Worm (Caenorhabditis elegans): ENCODE data around the gene nhx-6.

The nhx-6 gene

ce11 chrII:1692827-1693226, 22.2 kb downstream of the nhx-6 start, which contains the start of gene fbxc-21:
fbxc-21 (minus strand) TSS chrII:1692927.
- TF ChIP-seq sea-1 (GFP tag; conservative IDR thresholded peaks at IDR 0.05) (no peak), F13C5.2 (tag; optimal IDR thresholded peaks at IDR 0.05) (no peak), ama-1 (optimal IDR thresholded peaks at IDR 0.05) (no peak), tra-4 (tag; optimal IDR thresholded peaks at IDR 0.05) (no peak), tbx-37 (GFP tag; conservative IDR thresholded peaks at IDR 0.05) (no peak), hmbx-1 (tag; optimal IDR thresholded peaks at IDR 0.05) (no peak), scrt-1 (GFP tag; IDR thresholded peaks at IDR 0.05) (no peak), tbx-11 (GFP tag; IDR thresholded peaks at IDR 0.05) (no peak), ceh-13 (GFP tag; optimal IDR thresholded peaks at IDR 0.05) (no peak)

DNA sequence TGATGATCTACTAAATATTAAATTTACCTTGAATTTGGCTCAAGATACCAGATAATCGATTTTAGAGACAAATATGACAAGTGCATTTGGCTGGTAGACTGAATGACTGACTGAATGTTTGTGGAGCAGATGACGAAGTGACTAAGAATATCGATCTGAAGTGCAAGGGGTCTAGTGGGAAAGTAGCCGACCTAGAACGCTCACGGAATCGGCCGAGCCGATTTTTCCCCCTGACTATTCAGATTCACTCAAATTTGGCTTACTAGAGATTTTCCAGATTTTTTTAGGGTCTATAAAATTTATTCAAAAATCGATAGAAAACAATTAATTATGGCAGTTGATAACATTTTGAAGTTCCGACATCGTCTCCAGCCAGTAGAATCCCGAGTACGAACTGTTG, 23.9 kb downstream of the nhx-6 start, which contains the start of gene fbxc-26:
Gene fbxc-26 (minus strand): TSS at position 101 of the 400 bp plus-strand sequence.
- TF ChIP-seq ets-7 (tag; optimal IDR thresholded peaks at IDR 0.05) (no peak), tbx-11 (GFP tag; IDR thresholded peaks at IDR 0.05) (no peak), tbx-37 (GFP tag; conservative IDR thresholded peaks at IDR 0.05) (no peak), ceh-36 (tag; optimal IDR thresholded peaks at IDR 0.05) (no peak), tra-4 (tag; optimal IDR thresholded peaks at IDR 0.05) (no peak), scrt-1 (GFP tag; IDR thresholded peaks at IDR 0.05) (no peak), ceh-13 (GFP tag; optimal IDR thresholded peaks at IDR 0.05) (no peak), aly-1 (tag; optimal IDR thresholded peaks at IDR 0.05) (no peak), B0310.2 (tag; optimal IDR thresholded peaks at IDR 0.05) (no peak), hmg-4 (GFP tag; optimal IDR thresholded peaks at IDR 0.05) (no peak)

ce11 chrII:1695861-1696260, 25.2 kb downstream of the nhx-6 start, which contains the start of gene F58E1.13:
F58E1.13 (minus strand) TSS chrII:1695872.
- TF ChIP-seq scrt-1 (GFP tag; IDR thresholded peaks at IDR 0.05) (no peak), ets-7 (tag; optimal IDR thresholded peaks at IDR 0.05) (no peak), aly-1 (tag; optimal IDR thresholded peaks at IDR 0.05) (no peak), sea-1 (GFP tag; conservative IDR thresholded peaks at IDR 0.05) (no peak), hnd-1 (tag; optimal IDR thresholded peaks at IDR 0.05) (no peak), tbx-11 (GFP tag; IDR thresholded peaks at IDR 0.05) (no peak), flt-1 (GFP tag; IDR thresholded peaks at IDR 0.05) (no peak), ceh-13 (GFP tag; optimal IDR thresholded peaks at IDR 0.05) (no peak), tbx-37 (GFP tag; conservative IDR thresholded peaks at IDR 0.05) (no peak), ama-1 (optimal IDR thresholded peaks at IDR 0.05) (no peak), tra-4 (tag; optimal IDR thresholded peaks at IDR 0.05) (no peak), hmg-4 (GFP tag; optimal IDR thresholded peaks at IDR 0.05) (no peak)

- no peak for TF ChIP-seq flt-1 (GFP tag; IDR thresholded peaks at IDR 0.05)
- TF ChIP-seq scrt-1 (GFP tag; IDR thresholded peaks at IDR 0.05), result no peak
- TF ChIP-seq F13C5.2 (tag; optimal IDR thresholded peaks at IDR 0.05), result no peak
- no peak for TF ChIP-seq aly-1 (tag; optimal IDR thresholded peaks at IDR 0.05)
- no peak for TF ChIP-seq tra-4 (tag; optimal IDR thresholded peaks at IDR 0.05)
- no peak for TF ChIP-seq pes-1 (GFP tag; IDR thresholded peaks at IDR 0.05)
- no peak for TF ChIP-seq B0310.2 (tag; optimal IDR thresholded peaks at IDR 0.05)
- no peak for TF ChIP-seq hmbx-1 (tag; optimal IDR thresholded peaks at IDR 0.05)
- TF ChIP-seq ceh-36 (tag; optimal IDR thresholded peaks at IDR 0.05), result no peak
- TF ChIP-seq hmg-4 (GFP tag; optimal IDR thresholded peaks at IDR 0.05), result no peak
- TF ChIP-seq hnd-1 (tag; optimal IDR thresholded peaks at IDR 0.05), result no peak
- no peak for TF ChIP-seq tbx-37 (GFP tag; conservative IDR thresholded peaks at IDR 0.05)
- no peak for TF ChIP-seq ets-7 (tag; optimal IDR thresholded peaks at IDR 0.05)
- no peak for TF ChIP-seq tbx-11 (GFP tag; IDR thresholded peaks at IDR 0.05)
- no peak for TF ChIP-seq ama-1 (optimal IDR thresholded peaks at IDR 0.05)
- no peak for TF ChIP-seq sea-1 (GFP tag; conservative IDR thresholded peaks at IDR 0.05)
- TF ChIP-seq ceh-13 (GFP tag; optimal IDR thresholded peaks at IDR 0.05), result no peak
These were observed 32.7 kb downstream of the nhx-6 start, which contains the start of gene fbxb-47 for ce11 chrII:1703363-1703762. fbxb-47 (minus strand) TSS chrII:1703463.

DNA sequence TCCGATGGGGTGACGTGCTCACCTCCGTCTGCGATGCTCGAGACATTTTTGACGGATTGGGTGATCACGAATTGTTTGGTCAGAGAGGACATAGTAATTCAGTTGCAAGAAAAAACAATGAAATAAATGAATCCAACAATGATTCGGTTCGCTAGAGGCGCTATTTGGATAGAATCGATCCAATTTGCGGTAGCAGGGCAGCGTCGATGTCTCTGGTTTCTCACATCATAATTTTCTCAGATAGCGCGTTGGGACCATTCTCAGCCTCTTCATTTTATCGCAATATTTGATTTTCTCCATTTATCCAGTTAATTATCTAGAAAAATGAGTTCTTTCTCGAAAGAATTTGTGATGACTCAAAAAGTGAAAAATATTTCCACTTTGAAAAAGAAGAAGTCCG, 35.8 kb downstream of the nhx-6 start, which contains the start of gene sdz-18:
Gene sdz-18 (minus strand): TSS at position 101 of the 400 bp plus-strand sequence.
- no peak for TF ChIP-seq hnd-1 (tag; optimal IDR thresholded peaks at IDR 0.05)
- no peak for TF ChIP-seq tra-4 (tag; optimal IDR thresholded peaks at IDR 0.05)
- no peak for TF ChIP-seq flt-1 (GFP tag; IDR thresholded peaks at IDR 0.05)
- TF ChIP-seq tbx-11 (GFP tag; IDR thresholded peaks at IDR 0.05), result no peak
- no peak for TF ChIP-seq F13C5.2 (tag; optimal IDR thresholded peaks at IDR 0.05)
- no peak for TF ChIP-seq ets-7 (tag; optimal IDR thresholded peaks at IDR 0.05)
- no peak for TF ChIP-seq hmg-4 (GFP tag; optimal IDR thresholded peaks at IDR 0.05)
- no peak for TF ChIP-seq tbx-37 (GFP tag; conservative IDR thresholded peaks at IDR 0.05)
- TF ChIP-seq ceh-36 (tag; optimal IDR thresholded peaks at IDR 0.05), result no peak
- TF ChIP-seq sea-1 (GFP tag; conservative IDR thresholded peaks at IDR 0.05), result no peak

- no peak for TF ChIP-seq F13C5.2 (tag; optimal IDR thresholded peaks at IDR 0.05)
- no peak for TF ChIP-seq B0310.2 (tag; optimal IDR thresholded peaks at IDR 0.05)
- no peak for TF ChIP-seq scrt-1 (GFP tag; IDR thresholded peaks at IDR 0.05)
- TF ChIP-seq flt-1 (GFP tag; IDR thresholded peaks at IDR 0.05), result no peak
- no peak for TF ChIP-seq hnd-1 (tag; optimal IDR thresholded peaks at IDR 0.05)
- TF ChIP-seq aly-1 (tag; optimal IDR thresholded peaks at IDR 0.05), result no peak
- no peak for TF ChIP-seq ama-1 (optimal IDR thresholded peaks at IDR 0.05)
- no peak for TF ChIP-seq pes-1 (GFP tag; IDR thresholded peaks at IDR 0.05)
- TF ChIP-seq ceh-13 (GFP tag; optimal IDR thresholded peaks at IDR 0.05), result no peak
These were observed 39.3 kb downstream of the nhx-6 start, which contains the start of gene fbxa-184 for ce11 chrII:1709959-1710358. fbxa-184 (plus strand) TSS chrII:1710259.

ce11 chrII:1712938-1713337, 42.3 kb downstream of the nhx-6 start, which contains the start of gene btb-7:
btb-7 (plus strand) TSS chrII:1713238.
- TF ChIP-seq scrt-1 (GFP tag; IDR thresholded peaks at IDR 0.05) (no peak), ets-7 (tag; optimal IDR thresholded peaks at IDR 0.05) (no peak), ceh-13 (GFP tag; optimal IDR thresholded peaks at IDR 0.05) (no peak), flt-1 (GFP tag; IDR thresholded peaks at IDR 0.05) (no peak), F13C5.2 (tag; optimal IDR thresholded peaks at IDR 0.05) (no peak), ceh-36 (tag; optimal IDR thresholded peaks at IDR 0.05) (no peak), tbx-11 (GFP tag; IDR thresholded peaks at IDR 0.05) (no peak), tbx-37 (GFP tag; conservative IDR thresholded peaks at IDR 0.05) (no peak), tra-4 (tag; optimal IDR thresholded peaks at IDR 0.05) (no peak), ama-1 (optimal IDR thresholded peaks at IDR 0.05) (no peak), sea-1 (GFP tag; conservative IDR thresholded peaks at IDR 0.05) (no peak), B0310.2 (tag; optimal IDR thresholded peaks at IDR 0.05) (no peak), hnd-1 (tag; optimal IDR thresholded peaks at IDR 0.05) (no peak), hmg-4 (GFP tag; optimal IDR thresholded peaks at IDR 0.05) (no peak)
